Fruit fly (Drosophila melanogaster): Measurements from ENCODE around the gene CG5854.

The CG5854 gene

DNA sequence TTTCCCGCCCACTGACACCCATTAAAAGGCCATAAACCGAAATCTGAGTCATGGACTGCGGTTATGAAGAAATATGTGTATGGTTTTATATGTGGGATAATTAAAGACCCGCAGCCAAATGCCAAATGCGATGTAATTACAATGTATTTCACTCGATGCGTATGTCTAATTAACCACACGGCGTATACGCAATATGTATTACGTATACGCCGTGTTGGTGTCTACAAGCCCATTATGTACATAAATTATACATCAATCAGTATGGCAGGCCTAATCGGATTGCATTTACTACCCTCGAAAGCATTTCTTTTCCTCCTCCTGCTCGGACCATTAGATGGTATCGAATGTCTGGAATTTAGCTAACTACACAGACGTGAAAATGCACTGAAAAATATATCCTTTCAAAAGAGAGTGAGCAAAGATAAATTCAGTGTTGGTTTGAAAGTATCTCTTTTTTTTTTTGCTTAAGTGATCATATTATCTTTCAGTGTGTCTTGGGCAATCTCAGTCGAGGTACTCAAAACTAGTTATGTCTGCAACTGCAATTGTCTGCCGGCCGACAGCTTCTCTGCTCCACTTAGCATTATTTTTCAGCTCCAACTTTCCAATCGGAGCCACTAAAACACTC, 23.3 kb upstream of the CG5854 start:
- TF ChIP-seq rgr (GFP tag; optimal IDR thresholded peaks at IDR 0.05) (no peak), brk (GFP tag; optimal IDR thresholded peaks at IDR 0.05) (no peak), woc (GFP tag; optimal IDR thresholded peaks at IDR 0.05) (no peak), N (GFP tag; optimal IDR thresholded peaks at IDR 0.05) (no peak), Dif (GFP tag; optimal IDR thresholded peaks at IDR 0.05; ENCODE audit: partially characterized antibody) (no peak), sage (GFP tag; optimal IDR thresholded peaks at IDR 0.05) (no peak)

DNA sequence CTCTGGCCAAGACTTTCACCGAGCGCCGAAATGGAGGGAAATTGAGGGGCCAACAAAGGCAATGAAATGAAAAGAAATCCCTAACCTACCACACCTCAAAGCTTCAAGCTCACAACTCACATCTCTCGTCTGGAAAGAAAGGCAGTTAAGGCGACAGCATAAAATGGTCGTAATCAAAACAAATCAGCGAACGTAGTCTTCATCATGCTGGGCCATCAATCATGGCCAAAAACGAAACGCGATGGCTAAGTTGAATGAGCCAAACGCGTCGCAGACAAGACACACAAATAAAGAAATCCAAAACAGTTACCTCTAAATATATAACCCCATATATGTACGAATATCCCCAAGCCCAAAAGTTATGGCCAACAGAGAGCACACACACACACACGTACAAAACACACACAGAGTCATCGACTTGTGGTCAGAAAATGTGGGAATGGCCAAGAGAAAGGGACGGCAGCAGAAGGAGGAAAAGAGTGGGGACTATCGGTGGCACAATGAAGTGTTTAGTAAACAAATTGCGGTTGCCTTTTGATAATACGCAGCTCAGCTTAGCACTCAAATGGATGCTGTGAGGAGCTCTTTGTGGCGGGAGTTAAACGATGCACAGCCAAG, 22.5 kb upstream of the CG5854 start:
- no peak for TF ChIP-seq HLH106 (tag; optimal IDR thresholded peaks at IDR 0.05)
- no peak for TF ChIP-seq dl (GFP tag; optimal IDR thresholded peaks at IDR 0.05; ENCODE audit: insufficient read depth in 1 of 2, partially characterized antibody in 2 of 2)
- no peak for TF ChIP-seq N (GFP tag; optimal IDR thresholded peaks at IDR 0.05)
- TF ChIP-seq Dfd (GFP tag; optimal IDR thresholded peaks at IDR 0.05): peak; percentile 11

DNA sequence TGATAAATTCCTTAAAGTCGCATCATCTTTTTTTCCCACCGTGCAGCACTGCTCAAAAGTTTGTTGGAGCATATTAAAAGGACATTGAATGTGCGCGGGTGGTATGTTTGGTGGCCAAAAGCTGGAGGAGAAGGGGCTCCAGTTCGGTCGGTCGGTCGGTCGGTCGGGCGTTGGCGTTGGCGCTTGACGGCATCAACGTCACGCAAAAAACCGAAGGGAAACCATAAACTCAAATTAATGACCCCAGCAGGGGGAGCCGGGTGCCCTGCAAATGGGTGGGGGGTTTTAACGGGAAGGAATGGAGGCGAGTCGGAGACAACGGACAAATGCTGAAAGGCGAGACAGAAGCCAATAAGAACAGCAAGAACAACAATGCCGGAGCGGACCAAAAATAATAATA, 21.4 kb upstream of the CG5854 start:
- peak; percentile 41 for TF ChIP-seq Dfd (GFP tag; optimal IDR thresholded peaks at IDR 0.05)
- no peak for TF ChIP-seq dsf (GFP tag; optimal IDR thresholded peaks at IDR 0.05; ENCODE audit: borderline replicate concordance)

DNA sequence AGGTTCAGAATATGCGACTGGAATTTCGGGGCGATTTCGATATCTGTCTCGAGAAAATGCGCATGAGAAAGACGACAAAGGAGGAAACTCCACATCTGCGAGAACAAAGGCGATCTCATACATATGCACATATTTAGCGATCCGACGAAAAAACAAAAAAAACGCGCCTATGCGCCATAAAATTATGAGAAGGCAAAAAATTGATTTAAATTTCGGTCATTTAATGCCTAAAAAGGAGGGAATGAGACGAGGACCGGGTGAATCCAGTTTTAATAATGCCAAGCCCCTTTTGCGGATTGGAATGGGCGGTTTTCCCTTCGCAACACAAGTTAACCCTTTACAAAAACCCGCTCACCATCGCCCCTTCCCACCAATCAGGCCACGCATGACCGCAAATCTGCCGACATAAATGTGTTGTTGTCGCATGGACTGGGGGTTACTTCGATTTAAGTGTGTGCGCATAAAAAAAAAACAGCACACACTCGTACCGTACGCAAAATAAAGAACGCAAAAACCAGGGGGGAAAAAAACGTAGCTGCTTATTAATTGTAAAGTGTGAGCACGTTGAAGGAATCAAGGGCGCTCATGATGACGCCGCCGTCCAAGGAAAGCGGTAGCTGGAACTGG, 19.2 kb upstream of the CG5854 start:
- TF ChIP-seq Vsx2 (GFP tag; optimal IDR thresholded peaks at IDR 0.05; ENCODE audit: partially characterized antibody) (peak; percentile 3), dl (GFP tag; optimal IDR thresholded peaks at IDR 0.05; ENCODE audit: insufficient read depth in 1 of 2, partially characterized antibody in 2 of 2) (no peak), pan (optimal IDR thresholded peaks at IDR 0.05) (no peak), rgr (GFP tag; optimal IDR thresholded peaks at IDR 0.05) (no peak), CG9705 (GFP tag; optimal IDR thresholded peaks at IDR 0.05) (no peak), Jra (GFP tag; optimal IDR thresholded peaks at IDR 0.05) (no peak), Sp1 (GFP tag; optimal IDR thresholded peaks at IDR 0.05) (no peak), usp (GFP tag; optimal IDR thresholded peaks at IDR 0.05) (no peak), dmrt93B (GFP tag; optimal IDR thresholded peaks at IDR 0.05) (no peak), foxo (GFP tag; optimal IDR thresholded peaks at IDR 0.05) (no peak), psq (GFP tag; optimal IDR thresholded peaks at IDR 0.05) (no peak), Dif (GFP tag; optimal IDR thresholded peaks at IDR 0.05; ENCODE audit: partially characterized antibody) (peak; percentile 1)

DNA sequence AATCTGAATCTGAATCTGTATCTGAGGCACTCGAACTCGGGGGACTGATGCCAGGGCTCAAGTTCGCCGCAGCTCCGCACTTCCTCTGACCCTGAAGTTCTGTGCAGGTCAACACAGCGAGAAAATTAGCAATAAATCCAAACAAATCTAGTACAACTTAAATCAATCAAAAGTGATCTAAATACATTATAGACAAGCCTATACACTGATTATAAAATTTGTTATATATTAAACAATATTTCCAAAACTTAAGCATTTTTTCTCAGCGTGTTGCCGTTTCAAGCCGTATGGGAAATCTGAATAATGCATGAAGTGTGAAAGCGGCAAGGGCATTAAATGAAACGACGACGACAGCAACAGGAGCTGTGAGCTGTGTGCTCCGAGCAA, 18.7 kb upstream of the CG5854 start:
- TF ChIP-seq woc (GFP tag; optimal IDR thresholded peaks at IDR 0.05) (peak; percentile 90), fru (GFP tag; optimal IDR thresholded peaks at IDR 0.05) (peak; percentile 94), Vsx2 (GFP tag; optimal IDR thresholded peaks at IDR 0.05; ENCODE audit: partially characterized antibody) (no peak), Hr83 (GFP tag; optimal IDR thresholded peaks at IDR 0.05; ENCODE audit: poor library complexity, severe bottlenecking) (no peak), dsf (GFP tag; optimal IDR thresholded peaks at IDR 0.05; ENCODE audit: borderline replicate concordance) (peak; percentile 82), foxo (GFP tag; optimal IDR thresholded peaks at IDR 0.05) (peak in 1 of 2 experiments; percentile 95), Jra (GFP tag; optimal IDR thresholded peaks at IDR 0.05) (peak; percentile 71), CrebA (GFP tag; optimal IDR thresholded peaks at IDR 0.05; ENCODE audit: borderline replicate concordance) (peak; percentile 48), Abd-B (GFP tag; optimal IDR thresholded peaks at IDR 0.05) (no peak), N (GFP tag; optimal IDR thresholded peaks at IDR 0.05) (no peak), lola (GFP tag; optimal IDR thresholded peaks at IDR 0.05) (no peak), Dif (GFP tag; optimal IDR thresholded peaks at IDR 0.05; ENCODE audit: partially characterized antibody) (no peak), usp (GFP tag; optimal IDR thresholded peaks at IDR 0.05) (no peak), Dfd (GFP tag; optimal IDR thresholded peaks at IDR 0.05) (no peak), brk (GFP tag; optimal IDR thresholded peaks at IDR 0.05) (peak; percentile 89), OdsH (GFP tag; optimal IDR thresholded peaks at IDR 0.05) (peak; percentile 95), GATAd (GFP tag; optimal IDR thresholded peaks at IDR 0.05) (peak; percentile 19), sage (GFP tag; optimal IDR thresholded peaks at IDR 0.05) (peak; percentile 93), pan (optimal IDR thresholded peaks at IDR 0.05) (no peak), CG9705 (GFP tag; optimal IDR thresholded peaks at IDR 0.05) (peak; percentile 80), Hnf4 (GFP tag; optimal IDR thresholded peaks at IDR 0.05) (peak; percentile 92), dmrt93B (GFP tag; optimal IDR thresholded peaks at IDR 0.05) (peak; percentile 86), CG32264 (GFP tag; optimal IDR thresholded peaks at IDR 0.05) (peak; percentile 80), jim (GFP tag; optimal IDR thresholded peaks at IDR 0.05) (no peak), Sp1 (GFP tag; optimal IDR thresholded peaks at IDR 0.05) (peak; percentile 94), psq (GFP tag; optimal IDR thresholded peaks at IDR 0.05) (peak; percentile 89), HLH106 (tag; optimal IDR thresholded peaks at IDR 0.05) (peak; percentile 94), Mio (GFP tag; optimal IDR thresholded peaks at IDR 0.05) (no peak), sv (GFP tag; optimal IDR thresholded peaks at IDR 0.05) (no peak), ey (GFP tag; optimal IDR thresholded peaks at IDR 0.05) (peak; percentile 93), tai (GFP tag; optimal IDR thresholded peaks at IDR 0.05) (peak; percentile 88), dl (GFP tag; optimal IDR thresholded peaks at IDR 0.05; ENCODE audit: insufficient read depth in 1 of 2, partially characterized antibody in 2 of 2) (no peak), br (GFP tag; optimal IDR thresholded peaks at IDR 0.05) (peak; percentile 94), Rel (GFP tag; optimal IDR thresholded peaks at IDR 0.05) (peak; percentile 79), Rel (tag; optimal IDR thresholded peaks at IDR 0.05) (peak; percentile 68)

Data from whole organism, wandering third instar larva.